Comparison of ENCODE assay signal across 3 worm cellular contexts in the genomic region with DNA sequence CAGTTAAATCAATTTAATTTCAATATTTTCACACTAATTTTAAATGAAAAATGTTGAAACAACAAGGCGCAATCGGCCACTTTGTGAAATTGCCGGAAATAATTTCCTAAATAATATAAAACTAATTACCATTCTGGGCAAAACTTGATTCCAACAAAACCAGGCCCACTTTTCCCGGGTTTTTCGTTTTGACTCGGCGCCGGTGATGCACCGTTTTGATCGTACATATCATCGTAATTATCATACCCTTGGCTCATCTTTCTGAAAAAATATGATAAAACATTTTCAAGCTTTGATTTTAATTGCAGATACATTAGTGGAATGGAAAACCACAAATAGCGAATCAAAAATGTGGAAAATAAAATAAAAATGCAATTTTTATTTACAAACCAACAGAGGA.
A peak's percentile ranks its signal among the peaks of the same experiment; 100 is the strongest.
TF ChIP-seq lines count a peak whose summit lies in the region.

TSS of gene rpb-9 (minus strand) at position 314 of the 400 bp plus-strand sequence.

TF ChIP-seq in whole organism, L3 larva, 47 proteins besides CTCF, POLR2A, EP300 and RAD21:
- TF ChIP-seq snpc-4 (tag; optimal IDR thresholded peaks at IDR 0.05; lab: Kevin White, UChicago) (no peak), unc-39 (tag; optimal IDR thresholded peaks at IDR 0.05; lab: Kevin White, UChicago) (no peak), pha-4 (tag; optimal IDR thresholded peaks at IDR 0.05; lab: Kevin White, UChicago) (peak; percentile 14), ceh-16 (tag; optimal IDR thresholded peaks at IDR 0.05; lab: Kevin White, UChicago) (no peak), nhr-237 (tag; optimal IDR thresholded peaks at IDR 0.05; lab: Kevin White, UChicago) (no peak), pqm-1 (tag; optimal IDR thresholded peaks at IDR 0.05; lab: Kevin White, UChicago) (no peak), ama-1 (optimal IDR thresholded peaks at IDR 0.05; lab: Kevin White, UChicago) (peak; percentile 26), nhr-67 (tag; optimal IDR thresholded peaks at IDR 0.05; lab: Kevin White, UChicago) (no peak), jun-1 (tag; optimal IDR thresholded peaks at IDR 0.05; lab: Kevin White, UChicago) (no peak)
TF ChIP-seq in whole organism, L3 larva: peak in this region for 2.

TF ChIP-seq in whole organism, L4 larva, 104 proteins besides CTCF, POLR2A, EP300 and RAD21:
- TF ChIP-seq tra-1 (GFP tag; IDR thresholded peaks at IDR 0.05; lab: Robert Waterston, UW) = no peak
- TF ChIP-seq F49E8.2 (tag; optimal IDR thresholded peaks at IDR 0.05; lab: Kevin White, UChicago; ENCODE audit: borderline replicate concordance) = peak; percentile 8
- no peak for TF ChIP-seq nhr-76 (tag; optimal IDR thresholded peaks at IDR 0.05; lab: Kevin White, UChicago)
- TF ChIP-seq dve-1 (tag; optimal IDR thresholded peaks at IDR 0.05; lab: Kevin White, UChicago; ENCODE audit: insufficient read depth) = peak; percentile 1
- no peak for TF ChIP-seq ceh-20 (GFP tag; IDR thresholded peaks at IDR 0.05; lab: Robert Waterston, UW)
- no peak for TF ChIP-seq aly-2 (tag; optimal IDR thresholded peaks at IDR 0.05; lab: Kevin White, UChicago)
- peak; percentile 57 for TF ChIP-seq ama-1 (optimal IDR thresholded peaks at IDR 0.05; lab: Kevin White, UChicago)
- no peak for TF ChIP-seq hmg-1.1 (GFP tag; IDR thresholded peaks at IDR 0.05; lab: Robert Waterston, UW)
- peak; percentile 35 for TF ChIP-seq mes-2 (tag; optimal IDR thresholded peaks at IDR 0.05; lab: Kevin White, UChicago; ENCODE audit: poor library complexity, severe bottlenecking)
- TF ChIP-seq lin-1 (GFP tag; IDR thresholded peaks at IDR 0.05; lab: Robert Waterston, UW) = peak; percentile 53; the same call in 1 of the 2 replicates
- no peak for TF ChIP-seq daf-8 (GFP tag; IDR thresholded peaks at IDR 0.05; lab: Robert Waterston, UW)
- no peak for TF ChIP-seq sdz-12 (GFP tag; optimal IDR thresholded peaks at IDR 0.05; lab: Kevin White, UChicago)
- peak; percentile 43; the same call in 1 of the 2 replicates for TF ChIP-seq T26A8.4 (GFP tag; IDR thresholded peaks at IDR 0.05; lab: Robert Waterston, UW)
- TF ChIP-seq lin-29 (GFP tag; IDR thresholded peaks at IDR 0.05; lab: Robert Waterston, UW) = no peak
- peak; percentile 4 for TF ChIP-seq nhr-102 (tag; optimal IDR thresholded peaks at IDR 0.05; lab: Kevin White, UChicago)
- TF ChIP-seq F26F4.8 (GFP tag; conservative IDR thresholded peaks at IDR 0.05; lab: Robert Waterston, UW) = no peak
- TF ChIP-seq daf-16 (GFP tag; optimal IDR thresholded peaks at IDR 0.05; lab: Kevin White, UChicago) = no peak
- peak; percentile 3 for TF ChIP-seq daf-16 (tag; optimal IDR thresholded peaks at IDR 0.05; lab: Kevin White, UChicago)
- peak; percentile 39 for TF ChIP-seq lin-38 (GFP tag; IDR thresholded peaks at IDR 0.05; lab: Robert Waterston, UW)
- TF ChIP-seq zag-1 (tag; optimal IDR thresholded peaks at IDR 0.05; lab: Kevin White, UChicago) = no peak

TF ChIP-seq in whole organism, young adult, 124 proteins besides CTCF, POLR2A, EP300 and RAD21 (continues in another document):
- TF ChIP-seq bed-1 (GFP tag; IDR thresholded peaks at IDR 0.05; lab: Robert Waterston, UW) (no peak), egl-44 (GFP tag; IDR thresholded peaks at IDR 0.05; lab: Robert Waterston, UW) (no peak), snpc-1.1 (tag; optimal IDR thresholded peaks at IDR 0.05; lab: Kevin White, UChicago; ENCODE audit: insufficient read depth) (peak; percentile 10), ceh-58 (GFP tag; IDR thresholded peaks at IDR 0.05; lab: Robert Waterston, UW) (no peak), ceh-100 (GFP tag; IDR thresholded peaks at IDR 0.05; lab: Robert Waterston, UW) (no peak), ZK185.1 (tag; optimal IDR thresholded peaks at IDR 0.05; lab: Kevin White, UChicago; ENCODE audit: poor library complexity, severe bottlenecking) (no peak), lin-54 (GFP tag; optimal IDR thresholded peaks at IDR 0.05; lab: Kevin White, UChicago) (no peak), hlh-26 (GFP tag; conservative IDR thresholded peaks at IDR 0.05; lab: Robert Waterston, UW) (no peak), B0336.3 (GFP tag; IDR thresholded peaks at IDR 0.05; lab: Robert Waterston, UW) (peak; percentile 27; the same call in 1 of the 2 replicates), F37B4.10 (GFP tag; IDR thresholded peaks at IDR 0.05; lab: Robert Waterston, UW) (no peak), unc-130 (GFP tag; optimal IDR thresholded peaks at IDR 0.05; lab: Kevin White, UChicago) (no peak), rec-8 (tag; optimal IDR thresholded peaks at IDR 0.05; lab: Kevin White, UChicago) (no peak), ztf-18 (tag; optimal IDR thresholded peaks at IDR 0.05; lab: Kevin White, UChicago) (no peak), snpc-4 (GFP tag; optimal IDR thresholded peaks at IDR 0.05; lab: Kevin White, UChicago) (no peak), snpc-4 (tag; optimal IDR thresholded peaks at IDR 0.05; lab: Kevin White, UChicago) (peak in 1 of 4 experiments; percentile 35), ceh-79 (tag; optimal IDR thresholded peaks at IDR 0.05; lab: Kevin White, UChicago) (no peak), cebp-2 (GFP tag; IDR thresholded peaks at IDR 0.05; lab: Robert Waterston, UW) (no peak), tlf-1 (GFP tag; optimal IDR thresholded peaks at IDR 0.05; lab: Kevin White, UChicago) (no peak), hlh-12 (tag; optimal IDR thresholded peaks at IDR 0.05; lab: Kevin White, UChicago) (no peak), mxl-1 (tag; optimal IDR thresholded peaks at IDR 0.05; lab: Kevin White, UChicago) (no peak), let-607 (tag; optimal IDR thresholded peaks at IDR 0.05; lab: Kevin White, UChicago) (no peak), nhr-179 (tag; optimal IDR thresholded peaks at IDR 0.05; lab: Kevin White, UChicago) (no peak), ceh-40 (GFP tag; IDR thresholded peaks at IDR 0.05; lab: Robert Waterston, UW) (no peak), F49E8.2 (tag; optimal IDR thresholded peaks at IDR 0.05; lab: Kevin White, UChicago; ENCODE audit: insufficient read depth) (peak; percentile 30), F22D6.2 (tag; optimal IDR thresholded peaks at IDR 0.05; lab: Kevin White, UChicago) (no peak), hrde-1 (tag; optimal IDR thresholded peaks at IDR 0.05; lab: Kevin White, UChicago; ENCODE audit: borderline replicate concordance) (no peak), F23B12.7 (tag; optimal IDR thresholded peaks at IDR 0.05; lab: Kevin White, UChicago; ENCODE audit: insufficient read depth) (no peak), cebp-1 (GFP tag; IDR thresholded peaks at IDR 0.05; lab: Robert Waterston, UW) (no peak), cebp-1 (tag; optimal IDR thresholded peaks at IDR 0.05; lab: Kevin White, UChicago) (no peak), Y56A3A.18 (GFP tag; IDR thresholded peaks at IDR 0.05; lab: Robert Waterston, UW) (peak; percentile 25; the same call in 1 of the 2 replicates), hmg-1.2 (GFP tag; IDR thresholded peaks at IDR 0.05; lab: Robert Waterston, UW) (peak; percentile 24; the same call in 1 of the 2 replicates), attf-6 (GFP tag; IDR thresholded peaks at IDR 0.05; lab: Robert Waterston, UW) (no peak), nfya-1 (tag; optimal IDR thresholded peaks at IDR 0.05; lab: Kevin White, UChicago; ENCODE audit: borderline replicate concordance, insufficient read depth) (no peak), ztf-3 (GFP tag; optimal IDR thresholded peaks at IDR 0.05; lab: Kevin White, UChicago) (no peak), zim-3 (tag; optimal IDR thresholded peaks at IDR 0.05; lab: Kevin White, UChicago) (no peak), akir-1 (GFP tag; optimal IDR thresholded peaks at IDR 0.05; lab: Kevin White, UChicago) (no peak), T26A5.8 (tag; optimal IDR thresholded peaks at IDR 0.05; lab: Kevin White, UChicago) (no peak), dpff-1 (tag; optimal IDR thresholded peaks at IDR 0.05; lab: Kevin White, UChicago) (no peak), ztf-26 (tag; optimal IDR thresholded peaks at IDR 0.05; lab: Kevin White, UChicago) (no peak), tbx-9 (tag; optimal IDR thresholded peaks at IDR 0.05; lab: Kevin White, UChicago; ENCODE audit: borderline replicate concordance) (no peak), pha-4 (tag; optimal IDR thresholded peaks at IDR 0.05; lab: Kevin White, UChicago) (no peak), tbp1 (GFP tag; optimal IDR thresholded peaks at IDR 0.05; lab: Kevin White, UChicago) (no peak), lsy-27 (tag; optimal IDR thresholded peaks at IDR 0.05; lab: Kevin White, UChicago; ENCODE audit: borderline replicate concordance, insufficient read depth) (no peak), ama-1 (optimal IDR thresholded peaks at IDR 0.05; lab: Kevin White, UChicago) (peak; percentile 17), ama-1 (GFP tag; optimal IDR thresholded peaks at IDR 0.05; lab: Kevin White, UChicago) (no peak), F10E7.11 (tag; optimal IDR thresholded peaks at IDR 0.05; lab: Kevin White, UChicago) (no peak), ekl-4 (GFP tag; IDR thresholded peaks at IDR 0.05; lab: Robert Waterston, UW) (no peak), ceh-91 (GFP tag; IDR thresholded peaks at IDR 0.05; lab: Robert Waterston, UW) (no peak), Y95B8A.8 (GFP tag; IDR thresholded peaks at IDR 0.05; lab: Robert Waterston, UW) (no peak), attf-5 (GFP tag; optimal IDR thresholded peaks at IDR 0.05; lab: Kevin White, UChicago) (no peak), nfyb-1 (GFP tag; IDR thresholded peaks at IDR 0.05; lab: Robert Waterston, UW) (0 out of 2 replicates have a peak, but pooled peaks have one; percentile 16), ztf-25 (GFP tag; IDR thresholded peaks at IDR 0.05; lab: Robert Waterston, UW) (no peak), aptf-3 (GFP tag; IDR thresholded peaks at IDR 0.05; lab: Robert Waterston, UW) (no peak), zfh-2 (GFP tag; conservative IDR thresholded peaks at IDR 0.05; lab: Robert Waterston, UW) (no peak), bed-2 (GFP tag; IDR thresholded peaks at IDR 0.05; lab: Robert Waterston, UW) (no peak), T07F8.4 (tag; optimal IDR thresholded peaks at IDR 0.05; lab: Kevin White, UChicago) (no peak), F39B2.1 (GFP tag; IDR thresholded peaks at IDR 0.05; lab: Robert Waterston, UW) (no peak), xnd-1 (tag; optimal IDR thresholded peaks at IDR 0.05; lab: Kevin White, UChicago) (no peak), mcd-1 (GFP tag; IDR thresholded peaks at IDR 0.05; lab: Robert Waterston, UW) (no peak), lin-40 (tag; optimal IDR thresholded peaks at IDR 0.05; lab: Kevin White, UChicago) (no peak), hsf-1 (GFP tag; IDR thresholded peaks at IDR 0.05; lab: Robert Waterston, UW) (0 out of 2 replicates have a peak, but pooled peaks have one; percentile 30), gei-17 (GFP tag; optimal IDR thresholded peaks at IDR 0.05; lab: Kevin White, UChicago) (no peak)
